Fruit fly (Drosophila melanogaster) whole organism: Measurements from ENCODE around the gene CG10317.

Source experiments
- Dll ChIP-seq: fragments of >200 bp; optimal IDR thresholded peaks from 2 replicates; lab custom pipeline; 2017
- psq ChIP-seq: fragments of >200 bp; optimal IDR thresholded peaks from 2 replicates; lab custom pipeline; 2017

DNA sequence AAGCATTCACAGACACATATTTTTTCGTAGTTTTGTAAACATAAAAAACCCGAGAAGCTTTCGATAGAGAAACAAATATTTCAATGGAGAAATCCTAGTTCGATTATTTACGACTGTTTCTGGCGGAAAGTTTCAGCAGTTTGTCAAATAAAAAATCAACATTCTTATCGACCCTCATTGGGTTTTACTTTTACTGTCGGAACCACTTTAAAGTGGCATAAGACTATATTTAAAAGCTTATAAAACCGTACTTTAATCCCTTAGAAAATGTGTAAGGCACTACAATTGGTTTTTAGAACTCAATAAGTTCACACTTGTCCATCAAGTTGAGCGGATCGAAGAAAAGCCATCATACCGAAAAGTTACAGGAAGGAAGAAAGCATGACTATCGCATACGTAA is 45.1 kb downstream of the CG10317 start, which contains the start of gene CG17929:
- TF ChIP-seq Dll (no peak), psq (lab: Kevin White, UChicago) (no peak)
